Fruit fly (Drosophila melanogaster) whole organism, embryonic: ENCODE results near the gene holn1.

ENCODE experiments used
- Adf1 ChIP-seq: fragments of 200-800 bp; sonication (Bioruptor generic); IDR thresholded peaks from 2 replicates; pipeline ENCODE4 v1.3.6; 2022; ENCODE audit warnings: missing biosample characterization, missing genetic modification characterization
- Asciz ChIP-seq: fragments of 200-800 bp; sonication (Bioruptor generic); optimal IDR thresholded peaks from 2 replicates; lab custom pipeline; 2017; ENCODE audit warnings: missing biosample characterization, mild to moderate bottlenecking, missing genetic modification characterization, missing genetic modification reagents
- Atf6 ChIP-seq: fragments of 200-800 bp; sonication (Bioruptor generic); IDR thresholded peaks from 2 replicates; pipeline ENCODE4 v1.3.6; 2022; ENCODE audit warnings: missing biosample characterization, missing genetic modification characterization
- CG11560 ChIP-seq: fragments of 200-800 bp; sonication (Bioruptor generic); IDR thresholded peaks from 3 replicates; pipeline ENCODE4 v1.3.6; 2022; ENCODE audit warnings: missing biosample characterization, missing genetic modification characterization
- CG1233 ChIP-seq: fragments of 200-800 bp; sonication (Bioruptor generic); optimal IDR thresholded peaks from 4 replicates; lab custom pipeline; 2018; ENCODE audit warnings: missing biosample characterization, mild to moderate bottlenecking, missing genetic modification characterization
- CG13894 ChIP-seq: fragments of 200-800 bp; sonication (Bioruptor generic); optimal IDR thresholded peaks from 3 replicates; lab custom pipeline; 2018; ENCODE audit warnings: missing biosample characterization, mild to moderate bottlenecking, missing genetic modification characterization, moderate library complexity
- CG15696 ChIP-seq: fragments of 200-800 bp; sonication (Bioruptor generic); optimal IDR thresholded peaks from 2 replicates; lab custom pipeline; 2019; ENCODE audit warnings: missing biosample characterization, mild to moderate bottlenecking, missing genetic modification characterization, moderate library complexity
- CG16813 ChIP-seq: fragments of 200-800 bp; sonication (Bioruptor generic); IDR thresholded peaks from 3 replicates; pipeline ENCODE4 v1.3.6; 2022; ENCODE audit warnings: missing biosample characterization, missing genetic modification characterization; ENCODE audit not compliant: partially characterized antibody
- CG17186 ChIP-seq: fragments of 200-800 bp; sonication (Bioruptor generic); optimal IDR thresholded peaks from 3 replicates; lab custom pipeline; 2017; ENCODE audit warnings: missing biosample characterization, missing genetic modification reagents, missing genetic modification characterization
- CG17361 ChIP-seq: fragments of 200-800 bp; sonication (Bioruptor generic); IDR thresholded peaks from 3 replicates; pipeline ENCODE4 v1.3.6; 2022; ENCODE audit warnings: missing biosample characterization, missing genetic modification characterization
- CG17612 ChIP-seq: fragments of 200-800 bp; sonication (Bioruptor generic); IDR thresholded peaks from 2 replicates; pipeline ENCODE4 v1.3.6; 2022; ENCODE audit warnings: missing biosample characterization, missing genetic modification characterization
- CG3065 ChIP-seq: fragments of 200-800 bp; sonication (Bioruptor generic); optimal IDR thresholded peaks from 2 replicates; lab custom pipeline; 2016; ENCODE audit warnings: missing biosample characterization, missing genetic modification characterization
- CG32532 ChIP-seq: fragments of 200-800 bp; sonication (Bioruptor generic); IDR thresholded peaks from 2 replicates; pipeline ENCODE4 v1.3.6; 2022; ENCODE audit warnings: missing biosample characterization, missing genetic modification characterization
- CG4820 ChIP-seq: fragments of 200-800 bp; sonication (Bioruptor generic); optimal IDR thresholded peaks from 3 replicates; lab custom pipeline; 2016; ENCODE audit warnings: missing biosample characterization, missing genetic modification characterization
- CG6683 ChIP-seq: fragments of 200-800 bp; sonication (Bioruptor generic); optimal IDR thresholded peaks from 2 replicates; lab custom pipeline; 2017; ENCODE audit warnings: missing biosample characterization, mild to moderate bottlenecking, missing genetic modification characterization, missing genetic modification reagents
- CG7271 ChIP-seq: fragments of 200-800 bp; sonication (Bioruptor generic); optimal IDR thresholded peaks from 2 replicates; lab custom pipeline; 2018; ENCODE audit warnings: missing biosample characterization, mild to moderate bottlenecking, missing genetic modification characterization, moderate library complexity
- CG7745 ChIP-seq: fragments of 200-800 bp; sonication (Bioruptor generic); optimal IDR thresholded peaks from 2 replicates; lab custom pipeline; 2018; ENCODE audit warnings: missing biosample characterization, mild to moderate bottlenecking, missing genetic modification characterization, moderate library complexity
- CG8089 ChIP-seq: fragments of 200-800 bp; sonication (Bioruptor generic); optimal IDR thresholded peaks from 3 replicates; lab custom pipeline; 2016; ENCODE audit warnings: missing biosample characterization, missing genetic modification characterization
- D ChIP-seq, 2 experiments: fragments of 200-800 bp in 1 of 2; fragments of >200 bp in 1 of 2; sonication (Bioruptor generic) in 1 of 2; optimal IDR thresholded peaks; 2 replicates in 1 of 2; 3 replicates in 1 of 2; lab custom pipeline; 2017; ENCODE audit warnings: mild to moderate bottlenecking in 1 of 2, missing biosample characterization in 1 of 2, missing genetic modification characterization in 1 of 2, missing genetic modification reagents in 1 of 2
- Dad ChIP-seq: fragments of 200-800 bp; sonication (Bioruptor generic); optimal IDR thresholded peaks from 3 replicates; lab custom pipeline; 2016; ENCODE audit warnings: missing biosample characterization, missing genetic modification characterization
- Dll ChIP-seq: fragments of 200-800 bp; sonication (Bioruptor generic); IDR thresholded peaks from 4 replicates; pipeline ENCODE4 v1.3.6; 2022; ENCODE audit warnings: missing biosample characterization, missing genetic modification characterization; ENCODE audit not compliant: partially characterized antibody
- Drgx ChIP-seq: fragments of 200-800 bp; sonication (Bioruptor generic); IDR thresholded peaks from 2 replicates; pipeline ENCODE4 v1.3.6; 2022; ENCODE audit warnings: missing biosample characterization, missing genetic modification characterization
- ERR ChIP-seq: fragments of 200-800 bp; sonication (Bioruptor generic); optimal IDR thresholded peaks from 2 replicates; lab custom pipeline; 2016; ENCODE audit warnings: missing biosample characterization, missing genetic modification characterization
- Hand ChIP-seq: fragments of 200-800 bp; sonication (Bioruptor generic); optimal IDR thresholded peaks from 2 replicates; lab custom pipeline; 2017; ENCODE audit warnings: mild to moderate bottlenecking, missing biosample characterization, missing genetic modification reagents, missing genetic modification characterization
- Lhr ChIP-seq: fragments of 200-800 bp; sonication (Bioruptor generic); optimal IDR thresholded peaks from 3 replicates; lab custom pipeline; 2017; ENCODE audit warnings: mild to moderate bottlenecking, missing biosample characterization, missing genetic modification reagents, missing genetic modification characterization
- Mrtf ChIP-seq: fragments of 200-800 bp; sonication (Bioruptor generic); IDR thresholded peaks from 3 replicates; pipeline ENCODE4 v1.3.6; 2022; ENCODE audit warnings: missing biosample characterization, missing genetic modification characterization
- NC2β ChIP-seq: fragments of 200-800 bp; sonication (Bioruptor generic); optimal IDR thresholded peaks from 2 replicates; lab custom pipeline; 2016; ENCODE audit warnings: missing biosample characterization, missing genetic modification characterization
- NFAT ChIP-seq: fragments of 200-800 bp; sonication (Bioruptor generic); IDR thresholded peaks from 2 replicates; pipeline ENCODE4 v1.3.6; 2022; ENCODE audit warnings: missing biosample characterization, missing genetic modification characterization
- Oli ChIP-seq: fragments of 200-800 bp; sonication (Bioruptor generic); optimal IDR thresholded peaks from 2 replicates; lab custom pipeline; 2018; ENCODE audit warnings: missing biosample characterization, mild to moderate bottlenecking, missing genetic modification characterization, moderate library complexity
- Sox100B ChIP-seq: fragments of 200-800 bp; sonication (Bioruptor generic); optimal IDR thresholded peaks from 3 replicates; lab custom pipeline; 2018; ENCODE audit warnings: missing biosample characterization, mild to moderate bottlenecking, missing genetic modification characterization
- Ssrp ChIP-seq: fragments of 200-800 bp; sonication (Bioruptor generic); optimal IDR thresholded peaks from 2 replicates; lab custom pipeline; 2018; ENCODE audit warnings: missing biosample characterization, mild to moderate bottlenecking, missing genetic modification characterization, moderate library complexity
- ase ChIP-seq: fragments of 200-800 bp; sonication (Bioruptor generic); IDR thresholded peaks from 3 replicates; pipeline ENCODE4 v1.3.6; 2022; ENCODE audit warnings: missing biosample characterization, missing genetic modification characterization
- ash1 ChIP-seq: fragments of 200-800 bp; sonication (Bioruptor generic); optimal IDR thresholded peaks from 2 replicates; lab custom pipeline; 2018; ENCODE audit warnings: missing biosample characterization, mild to moderate bottlenecking, missing genetic modification characterization
- bab2 ChIP-seq: fragments of 200-800 bp; sonication (Bioruptor generic); optimal IDR thresholded peaks from 2 replicates; lab custom pipeline; 2016; ENCODE audit warnings: missing biosample characterization, missing genetic modification characterization
- bbx ChIP-seq: fragments of 200-800 bp; sonication (Bioruptor generic); IDR thresholded peaks from 2 replicates; pipeline ENCODE4 v1.3.6; 2022; ENCODE audit warnings: missing biosample characterization, missing genetic modification characterization; ENCODE audit not compliant: partially characterized antibody
- br ChIP-seq: fragments of >200 bp; optimal IDR thresholded peaks from 2 replicates; lab custom pipeline; 2017
- bsh ChIP-seq, 2 experiments: fragments of 200-800 bp; sonication (Bioruptor generic); optimal IDR thresholded peaks; 2 replicates each; lab custom pipeline; 2017 to 2018; ENCODE audit warnings: mild to moderate bottlenecking in 2 of 2, missing biosample characterization in 2 of 2, missing genetic modification characterization in 2 of 2, moderate library complexity in 1 of 2
- btn ChIP-seq: fragments of 200-800 bp; sonication (Bioruptor generic); optimal IDR thresholded peaks from 2 replicates; lab custom pipeline; 2016; ENCODE audit warnings: missing biosample characterization, missing genetic modification characterization
- dmrt99B ChIP-seq: fragments of 200-800 bp; sonication (Bioruptor generic); optimal IDR thresholded peaks from 2 replicates; lab custom pipeline; 2018; ENCODE audit warnings: missing biosample characterization, mild to moderate bottlenecking, missing genetic modification characterization, moderate library complexity
- en ChIP-seq: fragments of 200-800 bp; sonication (Bioruptor generic); optimal IDR thresholded peaks from 2 replicates; lab custom pipeline; 2016; ENCODE audit warnings: missing biosample characterization, missing genetic modification characterization
- gce ChIP-seq: fragments of 200-800 bp; sonication (Bioruptor generic); IDR thresholded peaks from 3 replicates; pipeline ENCODE4 v1.3.6; 2022; ENCODE audit warnings: missing biosample characterization, missing genetic modification characterization
- gt ChIP-seq: fragments of 200-800 bp; sonication (Bioruptor generic); IDR thresholded peaks from 2 replicates; pipeline ENCODE4 v1.3.6; 2022; ENCODE audit warnings: missing biosample characterization, missing genetic modification characterization
- ind ChIP-seq: fragments of 200-800 bp; sonication (Bioruptor generic); optimal IDR thresholded peaks from 3 replicates; lab custom pipeline; 2016; ENCODE audit warnings: missing biosample characterization, missing genetic modification characterization
- pan ChIP-seq, 4 experiments: fragments of >200 bp in 3 of 4; fragments of 200-800 bp in 1 of 4; sonication (Bioruptor generic) in 1 of 4; optimal IDR thresholded peaks in 3 of 4; IDR thresholded peaks in 1 of 4; 2 replicates each; pipeline versions ENCODE4 v1.3.6 to Lab custom; 2017 to 2022; ENCODE audit warnings: missing biosample characterization in 2 of 4, missing genetic modification characterization in 2 of 4, mixed read lengths in 1 of 4
- prd ChIP-seq, 3 experiments: fragments of >200 bp in 2 of 3; fragments of 200-800 bp in 1 of 3; sonication (Bioruptor generic) in 1 of 3; optimal IDR thresholded peaks in 2 of 3; IDR thresholded peaks in 1 of 3; 2 replicates in 2 of 3; 3 replicates in 1 of 3; pipeline versions ENCODE4 v1.3.6 to Lab custom; 2017 to 2022; ENCODE audit warnings: missing biosample characterization in 1 of 3, missing genetic modification characterization in 1 of 3
- sens ChIP-seq: fragments of 200-800 bp; sonication (Bioruptor generic); peaks from one replicate; lab custom pipeline; 2016; ENCODE audit warnings: missing biosample characterization, missing genetic modification characterization
- slp2 ChIP-seq: fragments of 200-800 bp; sonication (Bioruptor generic); optimal IDR thresholded peaks from 2 replicates; lab custom pipeline; 2016; ENCODE audit warnings: missing biosample characterization, missing genetic modification characterization
- tna ChIP-seq: fragments of 200-800 bp; sonication (Bioruptor generic); IDR thresholded peaks from 2 replicates; pipeline ENCODE4 v1.3.6; 2022; ENCODE audit warnings: missing biosample characterization, missing genetic modification characterization; ENCODE audit not compliant: partially characterized antibody
- twi ChIP-seq: fragments of 200-800 bp; optimal IDR thresholded peaks from 2 replicates; lab custom pipeline; 2019; ENCODE audit warnings: missing biosample characterization, mild to moderate bottlenecking, missing genetic modification characterization, moderate library complexity

holn1 gene

dm6 chr2L:10466865-10467270 is 31.1 kb downstream of the holn1 start (continued):
- TF ChIP-seq bsh (GFP tag; optimal IDR thresholded peaks at IDR 0.05; lab: Kevin White, UChicago) (peak in 1 of 2 experiments; percentile 52), prd (optimal IDR thresholded peaks at IDR 0.05; lab: Kevin White, UChicago) (no peak), prd (GFP tag; IDR thresholded peaks at IDR 0.05; lab: Robert Waterston, UW) (peak; percentile 82), ERR (no peak), en (GFP tag; lab: Kevin White, UChicago) (peak; percentile 1), CG32532 (GFP tag; lab: Robert Waterston, UW) (no peak; the same call in 1 of the 2 replicates), btn (peak; percentile 44), Drgx (0 out of 2 replicates have a peak, but pooled peaks have one; percentile 12), twi (peak; percentile 17), dmrt99B (tag; lab: Kevin White, UChicago) (peak; percentile 80), br (lab: Kevin White, UChicago) (no peak), tna (GFP tag; lab: Robert Waterston, UW) (no peak), CG6683 (peak; percentile 21), CG8089 (GFP tag; lab: Kevin White, UChicago) (peak; percentile 22), gt (no peak), Dll (GFP tag; lab: Robert Waterston, UW) (no peak), Hand (GFP tag; lab: Kevin White, UChicago) (no peak), CG15696 (peak; percentile 19), bbx (no peak), Oli (tag; lab: Kevin White, UChicago) (peak; percentile 76), Atf6 (GFP tag; lab: Robert Waterston, UW) (peak; percentile 20; the same call in 1 of the 2 replicates), CG17612 (GFP tag; lab: Robert Waterston, UW) (no peak), Lhr (GFP tag; lab: Kevin White, UChicago) (peak; percentile 16), CG16813 (GFP tag; lab: Robert Waterston, UW) (no peak), sens (GFP tag; lab: Kevin White, UChicago) (peak; percentile 93), CG4820 (peak; percentile 68), Asciz (GFP tag; lab: Kevin White, UChicago) (peak; percentile 63), D (optimal IDR thresholded peaks at IDR 0.05; lab: Kevin White, UChicago) (no peak), D (GFP tag; optimal IDR thresholded peaks at IDR 0.05; lab: Kevin White, UChicago) (peak; percentile 78), ind (GFP tag; lab: Kevin White, UChicago) (peak; percentile 58), CG17361 (peak; percentile 87), pan (optimal IDR thresholded peaks at IDR 0.05; lab: Kevin White, UChicago) (no peak), pan (GFP tag; optimal IDR thresholded peaks at IDR 0.05 in 1 of 2, IDR thresholded peaks at IDR 0.05 in 1 of 2) (peak in 1 of 2 experiments; percentile 57), ash1 (GFP tag; lab: Kevin White, UChicago) (no peak), CG3065 (GFP tag; lab: Kevin White, UChicago) (no peak), Mrtf (GFP tag; lab: Robert Waterston, UW) (0 out of 3 replicates have a peak, but pooled peaks have one; percentile 46), gce (GFP tag; lab: Robert Waterston, UW) (no peak), bab2 (GFP tag; lab: Kevin White, UChicago) (peak; percentile 27), Sox100B (GFP tag; lab: Kevin White, UChicago) (peak; percentile 82), CG11560 (tag; lab: Robert Waterston, UW) (no peak), slp2 (GFP tag; lab: Kevin White, UChicago) (peak; percentile 37), Ssrp (tag; lab: Kevin White, UChicago) (peak; percentile 68), CG7745 (no peak), CG1233 (GFP tag; lab: Kevin White, UChicago) (peak; percentile 36), Dad (GFP tag; lab: Kevin White, UChicago) (peak; percentile 42), Adf1 (GFP tag; lab: Robert Waterston, UW) (no peak), CG7271 (tag; lab: Kevin White, UChicago) (no peak), CG13894 (tag; lab: Kevin White, UChicago) (no peak), CG17186 (GFP tag; lab: Kevin White, UChicago) (no peak), NFAT (GFP tag; lab: Robert Waterston, UW) (peak; percentile 14; the same call in 1 of the 2 replicates), NC2β (GFP tag; lab: Kevin White, UChicago) (peak; percentile 6), ase (no peak)
